Worm (Caenorhabditis elegans): ENCODE results near the gene F22B8.3.

DNA sequence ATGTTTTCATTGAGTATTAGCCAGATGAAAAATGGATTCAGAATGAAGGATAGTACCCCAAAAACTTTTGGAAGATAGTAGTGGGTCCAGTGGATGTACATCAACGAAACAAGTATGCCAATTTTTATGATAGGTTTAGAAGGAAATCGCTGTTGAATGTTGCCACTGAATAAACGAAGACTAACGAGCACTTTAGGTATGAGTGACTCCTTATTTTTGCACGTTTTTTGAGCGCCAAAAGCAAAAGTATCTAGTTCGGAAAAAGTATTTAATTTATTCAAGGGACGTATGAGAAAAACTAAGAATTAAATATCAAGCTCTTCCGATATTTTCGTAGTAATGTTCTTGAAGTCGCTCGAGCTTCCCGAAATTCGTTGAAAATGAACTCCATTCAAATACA is 16.9 kb upstream of the F22B8.3 start, which contains the start of gene srj-10:
- TF ChIP-seq nhr-84 (tag; optimal IDR thresholded peaks at IDR 0.05), result no peak
- no peak for TF ChIP-seq nhr-237 (tag; optimal IDR thresholded peaks at IDR 0.05)
- TF ChIP-seq fkh-4 (tag; optimal IDR thresholded peaks at IDR 0.05; ENCODE audit: borderline replicate concordance), result no peak
- TF ChIP-seq ztf-11 (tag; optimal IDR thresholded peaks at IDR 0.05), result no peak
- TF ChIP-seq egl-13 (tag; optimal IDR thresholded peaks at IDR 0.05), result no peak
- TF ChIP-seq nhr-76 (tag; optimal IDR thresholded peaks at IDR 0.05), result no peak
- TF ChIP-seq mdl-1 (tag; optimal IDR thresholded peaks at IDR 0.05), result no peak
- TF ChIP-seq pqm-1 (tag; optimal IDR thresholded peaks at IDR 0.05), result no peak
- TF ChIP-seq snpc-4 (tag; optimal IDR thresholded peaks at IDR 0.05), result no peak
- TF ChIP-seq tlp-1 (tag; optimal IDR thresholded peaks at IDR 0.05), result no peak
- no peak for TF ChIP-seq aha-1 (tag; optimal IDR thresholded peaks at IDR 0.05)

Data from whole organism, L1 larva.